Worm (Caenorhabditis elegans): ENCODE data around the gene F49C12.3.

- TF ChIP-seq tbx-11 (GFP tag; IDR thresholded peaks at IDR 0.05) = no peak
- TF ChIP-seq B0310.2 (tag; optimal IDR thresholded peaks at IDR 0.05) = no peak
- no peak for TF ChIP-seq flt-1 (GFP tag; IDR thresholded peaks at IDR 0.05)
- no peak for TF ChIP-seq ama-1 (optimal IDR thresholded peaks at IDR 0.05)
- TF ChIP-seq tbx-37 (GFP tag; conservative IDR thresholded peaks at IDR 0.05) = no peak
- no peak for TF ChIP-seq sea-1 (GFP tag; conservative IDR thresholded peaks at IDR 0.05)
- no peak for TF ChIP-seq aly-1 (tag; optimal IDR thresholded peaks at IDR 0.05)
- TF ChIP-seq hmg-4 (GFP tag; optimal IDR thresholded peaks at IDR 0.05) = no peak
Observed at ce11 chrIV:9251079-9251478, 49.1 kb upstream of the F49C12.3 start, which contains the start of gene Y11D7A.8.
